Fruit fly (Drosophila melanogaster): ENCODE measurements around the gene Aldh7A1.

The Aldh7A1 gene

dm6 chr3L:19292440-19293175 is 23.9 kb upstream of the Aldh7A1 start, which contains the start of gene Gbs-76A (continued):
- TF ChIP-seq ash1 (GFP tag; optimal IDR thresholded peaks at IDR 0.05) (no peak), CG2129 (GFP tag; IDR thresholded peaks at IDR 0.05; ENCODE audit: partially characterized antibody) (no peak), toy (GFP tag; IDR thresholded peaks at IDR 0.05) (peak; percentile 24; the same call in 1 of the 2 replicates), Bgb (GFP tag; IDR thresholded peaks at IDR 0.05; ENCODE audit: partially characterized antibody) (no peak), CG31388 (GFP tag; optimal IDR thresholded peaks at IDR 0.05) (no peak), CG7357 (GFP tag; IDR thresholded peaks at IDR 0.05) (peak; percentile 79), CG12155 (GFP tag; optimal IDR thresholded peaks at IDR 0.05) (no peak), CG16815 (GFP tag; optimal IDR thresholded peaks at IDR 0.05) (peak; percentile 60), gsb (GFP tag; IDR thresholded peaks at IDR 0.05) (peak; percentile 62), nom (GFP tag; optimal IDR thresholded peaks at IDR 0.05) (peak; percentile 63), CG6683 (GFP tag; optimal IDR thresholded peaks at IDR 0.05) (peak; percentile 79), stc (GFP tag; IDR thresholded peaks at IDR 0.05) (peak; percentile 79), CG17802 (tag; optimal IDR thresholded peaks at IDR 0.05) (peak; percentile 26), CG10274 (GFP tag; optimal IDR thresholded peaks at IDR 0.05) (no peak), CoRest (tag; optimal IDR thresholded peaks at IDR 0.05) (peak; percentile 91), CG13424 (tag; optimal IDR thresholded peaks at IDR 0.05) (peak; percentile 89), CG7271 (tag; optimal IDR thresholded peaks at IDR 0.05) (peak; percentile 14), Usf (GFP tag; optimal IDR thresholded peaks at IDR 0.05) (peak; percentile 33), yki (optimal IDR thresholded peaks at IDR 0.05) (peak; percentile 16), CG10654 (GFP tag; optimal IDR thresholded peaks at IDR 0.05) (peak; percentile 1), Hand (GFP tag; optimal IDR thresholded peaks at IDR 0.05) (peak; percentile 82), Hr39 (optimal IDR thresholded peaks at IDR 0.05) (no peak), CG18619 (GFP tag; optimal IDR thresholded peaks at IDR 0.05) (peak; percentile 85), Oli (tag; optimal IDR thresholded peaks at IDR 0.05) (peak; percentile 84), NC2α (GFP tag; optimal IDR thresholded peaks at IDR 0.05) (no peak), dan (GFP tag; IDR thresholded peaks at IDR 0.05) (no peak), ap (GFP tag; IDR thresholded peaks at IDR 0.05) (peak; percentile 49; the same call in 1 of the 2 replicates), dm (GFP tag; optimal IDR thresholded peaks at IDR 0.05) (no peak), sug (tag; optimal IDR thresholded peaks at IDR 0.05) (peak; percentile 88), CG15269 (tag; optimal IDR thresholded peaks at IDR 0.05) (peak; percentile 92), Aef1 (GFP tag; IDR thresholded peaks at IDR 0.05) (peak; percentile 64), cas (GFP tag; IDR thresholded peaks at IDR 0.05) (peak; percentile 27; the same call in 1 of the 2 replicates), B-H1 (GFP tag; IDR thresholded peaks at IDR 0.05) (peak; percentile 71), grau (tag; optimal IDR thresholded peaks at IDR 0.05) (peak; percentile 90), lilli (GFP tag; optimal IDR thresholded peaks at IDR 0.05) (peak; percentile 7), lmd (GFP tag; IDR thresholded peaks at IDR 0.05) (peak; percentile 87), Mrtf (GFP tag; IDR thresholded peaks at IDR 0.05) (0 out of 3 replicates have a peak, but pooled peaks have one; percentile 48), crol (GFP tag; IDR thresholded peaks at IDR 0.05) (peak; percentile 43), luna (GFP tag; optimal IDR thresholded peaks at IDR 0.05) (no peak)

Data from whole organism, embryonic.